Worm (Caenorhabditis elegans) whole organism, late embryonic: ENCODE results near the gene ncr-2.

Experiments
- C08G9.2 ChIP-seq: sonication (generic microtip); optimal IDR thresholded peaks from 2 replicates; lab custom pipeline; 2016; ENCODE audit warnings: mild to moderate bottlenecking, missing genetic modification characterization, moderate library complexity, missing compliant biosample characterization
- C38D4.7 ChIP-seq: fragments of 200-800 bp; sonication (Bioruptor generic); optimal IDR thresholded peaks from 2 replicates; lab custom pipeline; 2018; ENCODE audit warnings: mild to moderate bottlenecking, missing genetic modification characterization, moderate library complexity, missing compliant biosample characterization
- K02D7.2 ChIP-seq: sonication (generic microtip); optimal IDR thresholded peaks from 2 replicates; lab custom pipeline; 2017; ENCODE audit warnings: mild to moderate bottlenecking, missing genetic modification characterization, missing compliant biosample characterization
- T23F11.4 ChIP-seq: fragments of 200-800 bp; sonication (Bioruptor generic); optimal IDR thresholded peaks from 2 replicates; lab custom pipeline; 2018; ENCODE audit warnings: mild to moderate bottlenecking, missing genetic modification characterization, missing compliant biosample characterization
- ceh-18 ChIP-seq: sonication (generic microtip); optimal IDR thresholded peaks from 2 replicates; lab custom pipeline; 2016; ENCODE audit warnings: missing genetic modification characterization, missing compliant biosample characterization
- ceh-19 ChIP-seq: fragments of 200-800 bp; sonication (Bioruptor generic); optimal IDR thresholded peaks from 2 replicates; lab custom pipeline; 2018; ENCODE audit warnings: mild to moderate bottlenecking, missing genetic modification characterization, missing compliant biosample characterization
- ceh-24 ChIP-seq: sonication (generic microtip); optimal IDR thresholded peaks from 2 replicates; lab custom pipeline; 2016; ENCODE audit warnings: mild to moderate bottlenecking, missing genetic modification characterization, missing compliant biosample characterization
- ceh-30 ChIP-seq: fragments of 150-350 bp; optimal IDR thresholded peaks from 2 replicates; lab custom pipeline; 2014; ENCODE audit warnings: missing biosample characterization, missing genetic modification characterization
- ceh-31 ChIP-seq: sonication (generic microtip); optimal IDR thresholded peaks from 2 replicates; lab custom pipeline; 2016; ENCODE audit warnings: missing genetic modification characterization, missing compliant biosample characterization
- ceh-34 ChIP-seq: sonication (generic microtip); optimal IDR thresholded peaks from 2 replicates; lab custom pipeline; 2016; ENCODE audit warnings: mild to moderate bottlenecking, missing genetic modification characterization, missing compliant biosample characterization
- dmd-4 ChIP-seq: sonication (generic microtip); optimal IDR thresholded peaks from 2 replicates; lab custom pipeline; 2016; ENCODE audit warnings: borderline replicate concordance, missing genetic modification characterization, missing compliant biosample characterization
- elt-2 ChIP-seq: sonication (generic microtip); optimal IDR thresholded peaks from 2 replicates; lab custom pipeline; 2016; ENCODE audit warnings: missing genetic modification reagents, missing genetic modification characterization, missing compliant biosample characterization
- elt-4 ChIP-seq: sonication (generic microtip); optimal IDR thresholded peaks from 2 replicates; lab custom pipeline; 2016; ENCODE audit warnings: missing genetic modification characterization, missing compliant biosample characterization
- fax-1 ChIP-seq: sonication (generic microtip); optimal IDR thresholded peaks from 2 replicates; lab custom pipeline; 2016; ENCODE audit warnings: missing genotype, missing genetic modification characterization, missing compliant biosample characterization
- fkh-10 ChIP-seq: fragments of 150-350 bp; optimal IDR thresholded peaks from 2 replicates; lab custom pipeline; 2014; ENCODE audit warnings: missing biosample characterization, missing genetic modification reagents, missing genetic modification characterization
- hlh-15 ChIP-seq: sonication (generic microtip); optimal IDR thresholded peaks from 2 replicates; lab custom pipeline; 2016; ENCODE audit warnings: missing genetic modification characterization, missing compliant biosample characterization
- hlh-30 ChIP-seq: sonication (generic microtip); optimal IDR thresholded peaks from 2 replicates; lab custom pipeline; 2017; ENCODE audit warnings: antibody characterized with exemption, missing genetic modification characterization, missing compliant biosample characterization; ENCODE audit not compliant: insufficient read depth
- lim-6 ChIP-seq: sonication (generic microtip); optimal IDR thresholded peaks from 2 replicates; lab custom pipeline; 2016; ENCODE audit warnings: missing genetic modification characterization, missing compliant biosample characterization
- lin-11 ChIP-seq: fragments of 200-800 bp; sonication (Bioruptor generic); optimal IDR thresholded peaks from 2 replicates; lab custom pipeline; 2018; ENCODE audit warnings: mild to moderate bottlenecking, missing genetic modification characterization, missing compliant biosample characterization
- madf-2 ChIP-seq: sonication (generic microtip); optimal IDR thresholded peaks from 2 replicates; lab custom pipeline; 2017; ENCODE audit warnings: missing genetic modification characterization, missing compliant biosample characterization
- nhr-232 ChIP-seq: sonication (generic microtip); optimal IDR thresholded peaks from 2 replicates; lab custom pipeline; 2016; ENCODE audit warnings: missing genetic modification characterization, missing compliant biosample characterization
- odd-2 ChIP-seq: sonication (generic microtip); optimal IDR thresholded peaks from 2 replicates; lab custom pipeline; 2017; ENCODE audit warnings: antibody characterized with exemption, mild to moderate bottlenecking, missing genetic modification characterization, missing compliant biosample characterization
- pax-1 ChIP-seq: fragments of 150-350 bp; optimal IDR thresholded peaks from 2 replicates; lab custom pipeline; 2014; ENCODE audit warnings: missing biosample characterization, missing genetic modification characterization
- pqm-1 ChIP-seq: sonication (generic microtip); optimal IDR thresholded peaks from 2 replicates; lab custom pipeline; 2016; ENCODE audit warnings: missing genetic modification characterization, missing compliant biosample characterization
- ref-2 ChIP-seq: sonication (generic microtip); optimal IDR thresholded peaks from 2 replicates; lab custom pipeline; 2016; ENCODE audit warnings: missing genetic modification characterization, missing compliant biosample characterization
- rnt-1 ChIP-seq: sonication (generic microtip); optimal IDR thresholded peaks from 2 replicates; lab custom pipeline; 2016; ENCODE audit warnings: missing genetic modification characterization, missing compliant biosample characterization
- sdc-2 ChIP-seq: sonication (generic microtip); optimal IDR thresholded peaks from 2 replicates; lab custom pipeline; 2016; ENCODE audit warnings: missing genotype, missing genetic modification characterization, missing compliant biosample characterization
- sox-2 ChIP-seq: fragments of 200-800 bp; sonication (Bioruptor generic); IDR thresholded peaks from 2 replicates; pipeline ENCODE4 v1.3.6; 2022; ENCODE audit warnings: missing genetic modification reagents, missing genetic modification characterization, missing compliant biosample characterization
- sox-4 ChIP-seq: sonication (generic microtip); optimal IDR thresholded peaks from 2 replicates; lab custom pipeline; 2017; ENCODE audit warnings: mild to moderate bottlenecking, missing genetic modification characterization, inconsistent platforms, missing compliant biosample characterization
- syd-9 ChIP-seq: sonication (generic microtip); optimal IDR thresholded peaks from 2 replicates; lab custom pipeline; 2016; ENCODE audit warnings: mild to moderate bottlenecking, missing genetic modification characterization, moderate library complexity, missing compliant biosample characterization
- tbx-7 ChIP-seq: sonication (generic microtip); optimal IDR thresholded peaks from 2 replicates; lab custom pipeline; 2016; ENCODE audit warnings: missing genotype, missing genetic modification characterization, missing compliant biosample characterization
- ttx-3 ChIP-seq: sonication (generic microtip); optimal IDR thresholded peaks from 2 replicates; lab custom pipeline; 2016; ENCODE audit warnings: missing genetic modification reagents, missing genetic modification characterization, missing compliant biosample characterization
- zip-5 ChIP-seq: sonication (generic microtip); optimal IDR thresholded peaks from 2 replicates; lab custom pipeline; 2016; ENCODE audit warnings: missing genetic modification characterization, missing compliant biosample characterization

The ncr-2 gene

DNA sequence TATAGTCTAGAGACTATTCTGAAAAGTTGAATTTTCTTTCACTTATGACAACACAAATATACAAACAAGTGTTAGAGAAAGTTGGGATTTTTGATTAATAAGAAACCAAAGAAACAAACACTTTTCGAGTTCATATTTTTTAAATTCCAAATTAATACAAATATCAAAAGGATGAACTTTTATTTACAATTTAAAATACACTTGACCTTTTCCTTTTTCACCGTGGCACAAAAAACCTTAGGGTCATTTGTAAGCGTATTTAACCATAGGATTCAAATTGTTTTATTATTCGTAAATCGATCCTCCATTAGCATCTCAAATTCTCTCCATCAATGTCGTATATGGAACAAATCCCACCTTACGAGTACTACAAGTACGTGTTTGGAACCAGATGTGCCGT is 22.3 kb upstream of the ncr-2 start, which contains the start of gene C02F5.5:
Gene C02F5.5, plus strand, starts transcription at position 301 of the 400 bp plus-strand sequence.
- TF ChIP-seq sdc-2 (tag; lab: Kevin White, UChicago) = no peak
- TF ChIP-seq ceh-30 = no peak
- TF ChIP-seq fkh-10 (GFP tag; lab: Kevin White, UChicago) = no peak
- TF ChIP-seq odd-2 = no peak
- TF ChIP-seq sox-4 (tag; lab: Kevin White, UChicago) = no peak
- TF ChIP-seq tbx-7 (tag; lab: Kevin White, UChicago) = no peak
- TF ChIP-seq ceh-34 (tag; lab: Kevin White, UChicago) = no peak
- TF ChIP-seq ceh-31 (tag; lab: Kevin White, UChicago) = no peak
- TF ChIP-seq rnt-1 = no peak
- TF ChIP-seq C38D4.7 (GFP tag; lab: Kevin White, UChicago) = no peak

DNA sequence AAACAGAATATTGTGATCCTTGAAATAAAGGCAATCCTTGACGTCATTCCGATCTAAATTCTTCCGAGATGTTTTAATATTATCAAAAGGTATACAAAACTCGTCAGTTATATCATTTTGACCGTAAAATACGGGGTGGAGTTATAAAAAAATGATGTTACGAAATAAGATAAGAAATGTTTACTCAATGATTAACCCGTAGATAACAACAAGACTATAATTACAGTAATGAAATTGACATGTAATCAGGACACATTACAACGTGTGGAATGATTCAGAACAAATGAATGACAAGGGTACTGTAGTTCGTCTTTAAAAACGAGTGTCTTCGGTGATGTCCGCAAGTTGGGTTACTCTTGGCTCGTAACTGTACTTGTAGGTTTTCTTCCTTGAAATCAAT is 20.3 kb upstream of the ncr-2 start, which contains the start of gene tsp-2:
Gene tsp-2, minus strand, starts transcription at position 109 of the 400 bp plus-strand sequence.
- TF ChIP-seq madf-2 (tag; lab: Kevin White, UChicago) (no peak), elt-2 (tag; lab: Kevin White, UChicago) (peak; percentile 71), syd-9 (no peak)

DNA sequence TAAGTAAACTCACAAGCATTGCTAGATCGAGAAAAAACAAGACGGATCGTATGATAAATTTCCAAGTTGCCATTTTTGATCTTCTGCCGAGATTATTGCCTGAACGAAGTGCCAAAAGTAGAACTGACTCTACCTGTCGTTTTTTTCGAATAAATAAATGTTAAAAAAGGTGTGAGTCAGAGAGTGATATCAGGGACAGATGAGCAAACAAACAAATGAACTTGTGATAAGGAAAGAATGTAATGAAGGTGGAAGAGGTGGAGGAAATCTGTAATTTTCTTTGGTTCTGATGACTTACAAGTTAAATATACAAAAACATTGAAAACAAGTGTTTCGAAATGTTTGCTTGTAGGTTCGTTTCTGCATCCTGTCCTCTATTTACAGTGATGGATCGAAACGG is 18.8 kb upstream of the ncr-2 start, which contains the start of gene tsp-1:
Gene tsp-1, minus strand, starts transcription at position 99 of the 400 bp plus-strand sequence.
- TF ChIP-seq ttx-3 (tag; lab: Kevin White, UChicago) (no peak), elt-2 (tag; lab: Kevin White, UChicago) (peak; percentile 24)
- TF ChIP-seq, all 69 proteins: peak for 1

DNA sequence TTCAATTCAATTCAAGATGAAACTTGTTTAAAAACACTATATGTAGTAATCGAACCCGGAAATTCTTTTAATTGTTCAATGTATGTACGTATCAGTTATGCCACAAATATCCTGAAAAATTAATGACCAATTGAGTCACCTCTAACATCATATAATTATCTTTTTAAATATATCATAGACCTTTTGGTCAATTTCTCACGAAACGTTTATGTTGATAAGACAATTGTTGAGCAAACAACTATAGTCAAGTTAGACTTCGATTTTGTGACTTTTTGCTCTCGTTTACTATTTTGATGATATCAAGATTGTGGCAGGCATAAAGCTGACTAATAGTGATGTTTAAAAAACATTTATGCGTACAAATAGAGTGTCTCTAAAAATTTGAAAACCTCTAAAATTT is 17.9 kb upstream of the ncr-2 start:
- peak; percentile 24 for TF ChIP-seq elt-2 (tag; lab: Kevin White, UChicago)
- TF ChIP-seq hlh-15 = no peak
- TF ChIP-seq, all 69 proteins: peak for 1

DNA sequence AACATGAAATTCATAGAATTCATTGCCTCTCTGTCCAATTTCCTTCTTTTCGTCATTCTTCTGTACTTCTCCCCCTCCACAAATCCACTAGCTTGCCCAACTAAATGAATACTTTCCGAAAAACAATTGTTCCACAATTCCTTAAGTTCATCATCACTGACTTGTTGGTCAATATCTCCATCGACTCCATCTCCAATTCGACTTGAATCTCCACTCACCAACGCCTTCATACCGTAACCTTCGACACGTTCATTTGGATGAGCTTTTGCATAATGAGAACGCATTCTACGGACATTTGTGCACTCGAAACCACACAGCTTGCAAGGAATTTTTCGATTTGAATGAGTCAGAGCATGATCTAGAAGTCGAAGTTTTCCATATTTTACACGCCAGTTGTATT is 17.2 kb upstream of the ncr-2 start:
- TF ChIP-seq fkh-10 (GFP tag; lab: Kevin White, UChicago) (no peak), lim-6 (tag; lab: Kevin White, UChicago) (no peak), dmd-4 (tag; lab: Kevin White, UChicago) (no peak), lin-11 (tag; lab: Kevin White, UChicago) (no peak), sox-4 (tag; lab: Kevin White, UChicago) (no peak), rnt-1 (no peak), ceh-34 (tag; lab: Kevin White, UChicago) (no peak), hlh-30 (no peak), ceh-18 (no peak), tbx-7 (tag; lab: Kevin White, UChicago) (no peak), sox-2 (GFP tag; lab: Robert Waterston, UW) (no peak), fax-1 (tag; lab: Kevin White, UChicago) (no peak), madf-2 (tag; lab: Kevin White, UChicago) (no peak), pax-1 (tag; lab: Kevin White, UChicago) (no peak), ref-2 (tag; lab: Kevin White, UChicago) (no peak), sdc-2 (tag; lab: Kevin White, UChicago) (no peak), elt-4 (tag; lab: Kevin White, UChicago) (no peak), C08G9.2 (no peak)

DNA sequence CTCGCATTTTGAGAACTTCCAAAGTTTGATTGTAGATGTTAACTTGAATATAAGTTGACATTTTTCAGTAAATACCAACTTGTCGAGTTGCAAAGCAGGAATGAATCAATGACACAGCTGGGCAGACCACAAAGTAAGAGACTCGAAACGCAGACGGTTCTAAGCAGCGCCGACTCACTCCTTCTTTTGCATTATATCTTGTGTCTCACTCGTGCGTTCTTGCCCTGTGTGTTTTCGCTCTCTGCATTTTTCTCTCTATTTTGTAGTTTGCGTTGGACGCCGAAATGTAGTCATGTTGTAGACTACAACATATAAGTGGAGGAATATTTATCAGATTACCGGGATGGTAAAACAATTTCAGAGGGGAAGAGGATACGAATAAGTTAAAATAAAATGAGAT is 15.3 kb upstream of the ncr-2 start, which contains the start of gene C02F5.12:
Gene C02F5.12, minus strand, starts transcription at position 221 of the 400 bp plus-strand sequence.
- TF ChIP-seq K02D7.2 (no peak), nhr-232 (tag; lab: Kevin White, UChicago) (peak; percentile 7), hlh-30 (peak; percentile 31), ceh-34 (tag; lab: Kevin White, UChicago) (no peak), pqm-1 (tag; lab: Kevin White, UChicago) (no peak), ceh-30 (peak; percentile 100), sox-2 (GFP tag; lab: Robert Waterston, UW) (no peak)

DNA sequence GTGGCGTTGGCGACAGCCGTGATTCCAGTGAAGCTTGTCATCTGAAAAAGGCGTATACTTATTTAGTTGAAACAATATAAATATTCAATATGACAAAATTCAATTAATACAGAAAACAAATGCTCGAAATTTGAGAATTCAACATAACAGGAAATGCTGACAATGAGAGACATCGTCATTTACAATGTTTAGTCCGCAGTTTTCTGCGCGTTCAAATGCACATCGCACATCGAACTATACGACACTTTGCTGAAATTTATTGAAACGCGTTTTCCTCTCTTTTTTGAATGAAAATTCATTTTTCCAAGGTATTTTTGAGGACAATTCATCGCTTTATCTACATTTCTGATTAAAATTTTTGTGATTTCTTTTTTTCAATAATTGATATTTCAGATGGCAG is 14.1 kb upstream of the ncr-2 start, which contains the start of the genes pbs-6 and cids-1:
Gene pbs-6, minus strand, starts transcription at position 41 of the 400 bp plus-strand sequence.
Gene cids-1, plus strand, starts transcription at position 394 of the 400 bp plus-strand sequence.
- TF ChIP-seq ceh-19 (GFP tag; lab: Kevin White, UChicago) (no peak), ceh-24 (no peak), ref-2 (tag; lab: Kevin White, UChicago) (no peak), zip-5 (tag; lab: Kevin White, UChicago) (no peak), fax-1 (tag; lab: Kevin White, UChicago) (no peak), T23F11.4 (GFP tag; lab: Kevin White, UChicago) (no peak), hlh-15 (no peak)
